Fruit fly (Drosophila melanogaster) whole organism, embryonic: Measurements from ENCODE around the gene CG12116.

Source experiments
- Aef1 ChIP-seq: fragments of 200-800 bp; sonication (Bioruptor generic); IDR thresholded peaks from 3 replicates; pipeline ENCODE4 v1.3.6; 2022; ENCODE audit warnings: missing biosample characterization, missing genetic modification characterization
- B-H2 ChIP-seq: fragments of 200-800 bp; sonication (Bioruptor generic); optimal IDR thresholded peaks from 2 replicates; lab custom pipeline; 2018; ENCODE audit warnings: missing biosample characterization, mild to moderate bottlenecking, missing genetic modification characterization
- BEAF-32 ChIP-seq: fragments of 200-800 bp; sonication (Bioruptor generic); optimal IDR thresholded peaks from 3 replicates; lab custom pipeline; 2017; ENCODE audit warnings: missing biosample characterization, missing genetic modification characterization, mild to moderate bottlenecking, moderate library complexity, missing genetic modification reagents
- Blimp-1 ChIP-seq: fragments of 200-800 bp; sonication (Bioruptor generic); optimal IDR thresholded peaks from 3 replicates; lab custom pipeline; 2018; ENCODE audit warnings: missing biosample characterization, missing genetic modification characterization, mild to moderate bottlenecking, moderate library complexity, missing genetic modification reagents
- CG10462 ChIP-seq: fragments of 200-800 bp; sonication (Bioruptor generic); optimal IDR thresholded peaks from 2 replicates; lab custom pipeline; 2016; ENCODE audit warnings: missing biosample characterization, missing genetic modification characterization
- CG10654 ChIP-seq: fragments of 200-800 bp; sonication (Bioruptor generic); optimal IDR thresholded peaks from 2 replicates; lab custom pipeline; 2016; ENCODE audit warnings: missing biosample characterization, missing genetic modification characterization
- CG11456 ChIP-seq: fragments of 200-800 bp; sonication (Bioruptor generic); IDR thresholded peaks from 3 replicates; pipeline ENCODE4 v1.3.6; 2022; ENCODE audit warnings: missing biosample characterization, missing genetic modification characterization
- CG11695 ChIP-seq: fragments of 200-800 bp; sonication (Bioruptor generic); IDR thresholded peaks from 3 replicates; pipeline ENCODE4 v1.3.6; 2022; ENCODE audit warnings: missing biosample characterization, missing genetic modification characterization
- CG12155 ChIP-seq: fragments of 200-800 bp; sonication (Bioruptor generic); optimal IDR thresholded peaks from 3 replicates; lab custom pipeline; 2016; ENCODE audit warnings: missing biosample characterization, missing genetic modification characterization
- CG12659 ChIP-seq: fragments of 200-800 bp; sonication (Bioruptor generic); optimal IDR thresholded peaks from 3 replicates; lab custom pipeline; 2017; ENCODE audit warnings: mild to moderate bottlenecking, missing biosample characterization, missing genetic modification reagents, missing genetic modification characterization
- CG12744 ChIP-seq: fragments of 200-800 bp; sonication (Bioruptor generic); optimal IDR thresholded peaks from 2 replicates; lab custom pipeline; 2016; ENCODE audit warnings: missing biosample characterization, missing genetic modification characterization
- CG14710 ChIP-seq: fragments of 200-800 bp; sonication (Bioruptor generic); optimal IDR thresholded peaks from 3 replicates; lab custom pipeline; 2019; ENCODE audit warnings: missing biosample characterization, mild to moderate bottlenecking, missing genetic modification characterization, moderate library complexity
- CG17385 ChIP-seq: fragments of 200-800 bp; sonication (Bioruptor generic); optimal IDR thresholded peaks from 3 replicates; lab custom pipeline; 2018; ENCODE audit warnings: missing biosample characterization, mild to moderate bottlenecking, missing genetic modification characterization
- CG17612 ChIP-seq: fragments of 200-800 bp; sonication (Bioruptor generic); IDR thresholded peaks from 2 replicates; pipeline ENCODE4 v1.3.6; 2022; ENCODE audit warnings: missing biosample characterization, missing genetic modification characterization
- CG18262 ChIP-seq: fragments of 200-800 bp; optimal IDR thresholded peaks from 3 replicates; lab custom pipeline; 2019; ENCODE audit warnings: missing biosample characterization, mild to moderate bottlenecking, missing genetic modification characterization, moderate library complexity
- CG2889 ChIP-seq: fragments of 200-800 bp; sonication (Bioruptor generic); IDR thresholded peaks from 3 replicates; pipeline ENCODE4 v1.3.6; 2022; ENCODE audit warnings: missing biosample characterization, missing genetic modification characterization
- CG30431 ChIP-seq: fragments of 200-800 bp; sonication (Bioruptor generic); optimal IDR thresholded peaks from 2 replicates; lab custom pipeline; 2017; ENCODE audit warnings: missing biosample characterization, missing genetic modification characterization
- CG4282 ChIP-seq: fragments of 200-800 bp; sonication (Bioruptor generic); optimal IDR thresholded peaks from 2 replicates; lab custom pipeline; 2016; ENCODE audit warnings: missing biosample characterization, missing genetic modification characterization
- CG6175 ChIP-seq: fragments of 200-800 bp; sonication (Bioruptor generic); IDR thresholded peaks from 3 replicates; pipeline ENCODE4 v1.3.6; 2022; ENCODE audit warnings: missing biosample characterization, missing genetic modification characterization
- Dbx ChIP-seq: fragments of 200-800 bp; sonication (Bioruptor generic); IDR thresholded peaks from 3 replicates; pipeline ENCODE4 v1.3.6; 2022; ENCODE audit warnings: missing biosample characterization, missing genetic modification characterization
- Dek ChIP-seq: fragments of 200-800 bp; sonication (Bioruptor generic); optimal IDR thresholded peaks from 3 replicates; lab custom pipeline; 2019; ENCODE audit warnings: missing biosample characterization, mild to moderate bottlenecking, missing genetic modification characterization, moderate library complexity
- Doc3 ChIP-seq: fragments of 200-800 bp; sonication (Bioruptor generic); IDR thresholded peaks from 3 replicates; pipeline ENCODE4 v1.3.6; 2022; ENCODE audit warnings: missing biosample characterization, missing genetic modification characterization; ENCODE audit not compliant: partially characterized antibody
- Dref ChIP-seq: fragments of 200-800 bp; sonication (Bioruptor generic); IDR thresholded peaks from 2 replicates; pipeline ENCODE4 v1.3.6; 2022; ENCODE audit warnings: missing biosample characterization, missing genetic modification characterization
- Ets65A ChIP-seq: fragments of 200-800 bp; sonication (Bioruptor generic); peaks from one replicate; lab custom pipeline; 2016; ENCODE audit warnings: missing biosample characterization, missing genetic modification characterization
- Gug ChIP-seq: fragments of 200-800 bp; sonication (Bioruptor generic); IDR thresholded peaks from 4 replicates; pipeline ENCODE4 v1.3.6; 2022; ENCODE audit warnings: missing biosample characterization, missing genetic modification characterization
- HHEX ChIP-seq: fragments of 200-800 bp; sonication (Bioruptor generic); optimal IDR thresholded peaks from 3 replicates; lab custom pipeline; 2017; ENCODE audit warnings: missing biosample characterization, mild to moderate bottlenecking, missing genetic modification characterization, missing genetic modification reagents
- Hmr ChIP-seq: fragments of 200-800 bp; sonication (Bioruptor generic); optimal IDR thresholded peaks from 3 replicates; lab custom pipeline; 2017; ENCODE audit warnings: mild to moderate bottlenecking, missing biosample characterization, missing genetic modification reagents, missing genetic modification characterization
- MTF-1 ChIP-seq: fragments of 200-800 bp; sonication (Bioruptor generic); optimal IDR thresholded peaks from 2 replicates; lab custom pipeline; 2018; ENCODE audit warnings: missing biosample characterization, mild to moderate bottlenecking, missing genetic modification characterization, borderline replicate concordance
- NC2α ChIP-seq: fragments of 200-800 bp; sonication (Bioruptor generic); optimal IDR thresholded peaks from 2 replicates; lab custom pipeline; 2016; ENCODE audit warnings: missing biosample characterization, missing genetic modification characterization
- NfI ChIP-seq: fragments of 200-800 bp; sonication (Bioruptor generic); optimal IDR thresholded peaks from 3 replicates; lab custom pipeline; 2018; ENCODE audit warnings: missing biosample characterization, mild to moderate bottlenecking, missing genetic modification characterization, moderate library complexity
- Poxn ChIP-seq: fragments of 200-800 bp; sonication (Bioruptor generic); IDR thresholded peaks from 2 replicates; pipeline ENCODE4 v1.3.6; 2022; ENCODE audit warnings: missing biosample characterization, missing genetic modification characterization
- Rfx ChIP-seq: fragments of 200-800 bp; sonication (Bioruptor generic); IDR thresholded peaks from 2 replicates; pipeline ENCODE4 v1.3.6; 2022; ENCODE audit warnings: missing biosample characterization, missing genetic modification characterization
- Stat92E ChIP-seq, 3 experiments: fragments of >200 bp in 2 of 3; fragments of 200-800 bp in 1 of 3; sonication (Bioruptor generic) in 1 of 3; optimal IDR thresholded peaks; 2 replicates each; lab custom pipeline; 2017 to 2019; ENCODE audit warnings: missing biosample characterization in 3 of 3, missing genetic modification characterization in 3 of 3, mild to moderate bottlenecking in 1 of 3, moderate library complexity in 1 of 3
- Vsx1 ChIP-seq: fragments of 200-800 bp; sonication (Bioruptor generic); optimal IDR thresholded peaks from 2 replicates; lab custom pipeline; 2017; ENCODE audit warnings: missing biosample characterization, mild to moderate bottlenecking, missing genetic modification characterization, missing genetic modification reagents
- ase ChIP-seq: fragments of 200-800 bp; sonication (Bioruptor generic); IDR thresholded peaks from 3 replicates; pipeline ENCODE4 v1.3.6; 2022; ENCODE audit warnings: missing biosample characterization, missing genetic modification characterization
- croc ChIP-seq: fragments of 200-800 bp; sonication (Bioruptor generic); conservative IDR thresholded peaks from 3 replicates; pipeline ENCODE4 v1.3.6; 2022; ENCODE audit warnings: missing biosample characterization, missing genetic modification characterization
- dpn ChIP-seq, 2 experiments: fragments of 200-800 bp; sonication (Bioruptor generic); optimal IDR thresholded peaks; 3 replicates each; lab custom pipeline; 2016; ENCODE audit warnings: missing biosample characterization in 2 of 2, missing genetic modification characterization in 2 of 2
- en ChIP-seq: fragments of 200-800 bp; sonication (Bioruptor generic); optimal IDR thresholded peaks from 2 replicates; lab custom pipeline; 2016; ENCODE audit warnings: missing biosample characterization, missing genetic modification characterization
- gt ChIP-seq: fragments of 200-800 bp; sonication (Bioruptor generic); IDR thresholded peaks from 2 replicates; pipeline ENCODE4 v1.3.6; 2022; ENCODE audit warnings: missing biosample characterization, missing genetic modification characterization
- maf-S ChIP-seq: fragments of 200-800 bp; sonication (Bioruptor generic); optimal IDR thresholded peaks from 2 replicates; lab custom pipeline; 2016; ENCODE audit warnings: missing biosample characterization, missing genetic modification characterization
- odd ChIP-seq: fragments of 200-800 bp; sonication (Bioruptor generic); optimal IDR thresholded peaks from 2 replicates; lab custom pipeline; 2017; ENCODE audit warnings: missing biosample characterization, mild to moderate bottlenecking, missing genetic modification characterization
- otp ChIP-seq: fragments of 200-800 bp; sonication (Bioruptor generic); IDR thresholded peaks from 3 replicates; pipeline ENCODE4, ENCODE4 v1.3.6; 2022; ENCODE audit warnings: missing biosample characterization, missing genetic modification characterization
- row ChIP-seq: fragments of 200-800 bp; sonication (Bioruptor generic); IDR thresholded peaks from 3 replicates; pipeline ENCODE4 v1.3.6; 2022; ENCODE audit warnings: missing biosample characterization, missing genetic modification characterization
- salm ChIP-seq: fragments of 200-800 bp; sonication (Bioruptor generic); optimal IDR thresholded peaks from 2 replicates; lab custom pipeline; 2018; ENCODE audit warnings: missing biosample characterization, mild to moderate bottlenecking, missing genetic modification characterization
- sens-2 ChIP-seq: fragments of 200-800 bp; sonication (Bioruptor generic); IDR thresholded peaks from 2 replicates; pipeline ENCODE4 v1.3.6; 2022; ENCODE audit warnings: missing biosample characterization, missing genetic modification characterization
- slp2 ChIP-seq: fragments of 200-800 bp; sonication (Bioruptor generic); optimal IDR thresholded peaks from 2 replicates; lab custom pipeline; 2016; ENCODE audit warnings: missing biosample characterization, missing genetic modification characterization
- ssp ChIP-seq: fragments of 200-800 bp; sonication (Bioruptor generic); IDR thresholded peaks from 2 replicates; pipeline ENCODE4 v1.3.6; 2022; ENCODE audit warnings: missing biosample characterization, missing genetic modification characterization
- tll ChIP-seq, 2 experiments: fragments of 200-800 bp in 1 of 2; fragments of >200 bp in 1 of 2; sonication (Bioruptor generic) in 1 of 2; optimal IDR thresholded peaks; 2 replicates each; lab custom pipeline; 2017 to 2019; ENCODE audit warnings: missing biosample characterization in 2 of 2, missing genetic modification characterization in 2 of 2, mild to moderate bottlenecking in 1 of 2, moderate library complexity in 1 of 2
- trh ChIP-seq: fragments of 200-800 bp; sonication (Bioruptor generic); optimal IDR thresholded peaks from 2 replicates; lab custom pipeline; 2016; ENCODE audit warnings: missing biosample characterization, missing genetic modification characterization
- ttk ChIP-seq: fragments of 200-800 bp; sonication (Bioruptor generic); IDR thresholded peaks from 2 replicates; pipeline ENCODE4 v2.1.2; 2022; ENCODE audit warnings: missing biosample characterization, missing genetic modification characterization
- zfh2 ChIP-seq: fragments of 200-800 bp; sonication (Bioruptor generic); optimal IDR thresholded peaks from 2 replicates; lab custom pipeline; 2016; ENCODE audit warnings: missing biosample characterization, missing genetic modification characterization

CG12116 gene

dm6 chrX:8436656-8437284 is 32.0 kb downstream of the CG12116 start, which contains the start of gene CG1440 (continued):
- TF ChIP-seq salm (no peak), CG10462 (no peak), Poxn (GFP tag; lab: Robert Waterston, UW) (no peak), CG12659 (GFP tag; lab: Kevin White, UChicago) (peak; percentile 77), row (GFP tag; lab: Robert Waterston, UW) (peak; percentile 44; the same call in 2 of the 3 replicates), gt (no peak), Gug (no peak), en (GFP tag; lab: Kevin White, UChicago) (no peak), CG4282 (GFP tag; lab: Kevin White, UChicago) (no peak), B-H2 (GFP tag; lab: Kevin White, UChicago) (no peak), Blimp-1 (peak; percentile 93), NC2α (no peak), BEAF-32 (GFP tag; lab: Kevin White, UChicago) (peak; percentile 62), CG10654 (GFP tag; lab: Kevin White, UChicago) (no peak), CG11456 (GFP tag; lab: Robert Waterston, UW) (no peak), Dbx (GFP tag; lab: Robert Waterston, UW) (no peak), ssp (GFP tag; lab: Robert Waterston, UW) (no peak), Dref (GFP tag; lab: Robert Waterston, UW) (no peak), otp (GFP tag; lab: Robert Waterston, UW) (no peak), MTF-1 (GFP tag; lab: Kevin White, UChicago) (no peak), croc (GFP tag; lab: Robert Waterston, UW) (no peak), NfI (GFP tag; lab: Kevin White, UChicago) (no peak), CG30431 (GFP tag; lab: Kevin White, UChicago) (no peak), CG17385 (no peak), sens-2 (GFP tag; lab: Robert Waterston, UW) (no peak), zfh2 (GFP tag; lab: Kevin White, UChicago) (no peak), CG17612 (no peak), Dek (tag; lab: Kevin White, UChicago) (no peak), trh (no peak), CG2889 (GFP tag; lab: Robert Waterston, UW) (0 out of 3 replicates have a peak, but pooled peaks have one; percentile 31), Vsx1 (GFP tag; lab: Kevin White, UChicago) (no peak), CG6175 (GFP tag; lab: Robert Waterston, UW) (no peak), dpn (GFP tag; optimal IDR thresholded peaks at IDR 0.05; lab: Kevin White, UChicago) (peak in 1 of 2 experiments; percentile 1), ase (no peak), slp2 (GFP tag; lab: Kevin White, UChicago) (no peak), ttk (GFP tag; lab: Robert Waterston, UW) (no peak), CG11695 (GFP tag; lab: Robert Waterston, UW) (no peak), maf-S (GFP tag; lab: Kevin White, UChicago) (no peak), HHEX (GFP tag; lab: Kevin White, UChicago) (no peak), Doc3 (GFP tag; lab: Robert Waterston, UW) (no peak), odd (GFP tag; lab: Kevin White, UChicago) (no peak), CG14710 (tag; lab: Kevin White, UChicago) (peak; percentile 78), Ets65A (GFP tag; lab: Kevin White, UChicago) (peak; percentile 31), Rfx (GFP tag; lab: Robert Waterston, UW) (peak; percentile 40; the same call in 1 of the 2 replicates), CG12744 (no peak), Stat92E (GFP tag; optimal IDR thresholded peaks at IDR 0.05; lab: Kevin White, UChicago) (peak in 1 of 3 experiments; percentile 59), tll (GFP tag; optimal IDR thresholded peaks at IDR 0.05; lab: Kevin White, UChicago) (no peak), CG18262 (tag; lab: Kevin White, UChicago) (peak; percentile 5), CG12155 (GFP tag; lab: Kevin White, UChicago) (no peak), Aef1 (GFP tag; lab: Robert Waterston, UW) (no peak), Hmr (no peak)
